Worm (Caenorhabditis elegans): ENCODE data around the gene srx-118.

DNA sequence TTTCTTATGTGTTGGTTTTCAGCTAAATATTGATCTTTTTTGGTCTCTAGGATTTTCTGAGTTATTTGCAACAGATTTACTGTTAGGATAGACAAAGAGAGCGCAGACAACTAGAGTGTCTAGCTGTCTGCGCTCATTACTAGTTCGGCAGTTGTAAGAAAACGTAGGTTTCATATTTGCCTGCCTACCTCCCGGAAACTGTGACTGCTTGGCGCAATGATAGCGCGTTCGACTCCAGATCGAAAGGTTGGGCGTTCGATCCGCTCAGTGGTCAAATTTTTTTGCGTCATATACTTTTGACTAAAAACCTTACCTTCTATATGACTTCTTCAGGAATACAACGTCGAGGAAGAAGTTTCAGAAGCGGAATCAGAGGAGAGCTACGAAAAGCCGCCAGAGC lies 13.8 kb downstream of the srx-118 start:
- TF ChIP-seq nhr-90 (tag; optimal IDR thresholded peaks at IDR 0.05) (no peak), Y95B8A.8 (GFP tag; IDR thresholded peaks at IDR 0.05) (no peak), lsy-27 (tag; optimal IDR thresholded peaks at IDR 0.05; ENCODE audit: borderline replicate concordance, insufficient read depth) (no peak), hlh-26 (GFP tag; conservative IDR thresholded peaks at IDR 0.05) (no peak), F23B12.7 (tag; optimal IDR thresholded peaks at IDR 0.05; ENCODE audit: insufficient read depth) (no peak), dpff-1 (tag; optimal IDR thresholded peaks at IDR 0.05) (no peak), sea-2 (GFP tag; IDR thresholded peaks at IDR 0.05) (no peak), gei-17 (GFP tag; optimal IDR thresholded peaks at IDR 0.05) (no peak)
